Worm (Caenorhabditis elegans): Measurements from ENCODE around the gene max-2.

DNA sequence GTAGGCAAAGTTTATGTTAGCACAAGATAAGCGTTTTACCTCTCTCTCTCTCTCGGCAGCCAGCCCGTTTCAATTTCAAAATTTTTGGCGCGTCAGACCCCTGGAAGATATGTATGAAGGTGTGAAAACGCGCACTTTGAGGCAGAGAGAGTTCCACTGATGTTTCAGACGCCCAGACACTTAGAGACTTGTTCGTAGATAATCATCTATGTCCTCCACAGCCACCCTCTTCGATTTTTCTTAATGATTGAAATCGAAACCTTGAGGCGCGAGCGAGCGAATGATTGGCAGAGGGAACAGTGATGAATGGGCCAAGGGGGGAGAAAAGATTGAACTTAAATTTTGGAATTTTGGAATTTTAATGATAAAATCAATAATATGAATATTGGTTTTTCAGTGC lies 34.0 kb downstream of the max-2 start:
- TF ChIP-seq mep-1 (tag; optimal IDR thresholded peaks at IDR 0.05) = no peak
- TF ChIP-seq mab-5 (tag; optimal IDR thresholded peaks at IDR 0.05) = no peak

All from whole organism, mixed stage, embryonic.